Fruit fly (Drosophila melanogaster) whole organism, prepupa: Measurements from ENCODE around the gene Vav.
A peak's percentile ranks its signal among the peaks of the same experiment; 100 is the strongest.

ENCODE experiments used
- Blimp-1 ChIP-seq: fragments of 200-800 bp; sonication (Bioruptor generic); optimal IDR thresholded peaks from 3 replicates; lab custom pipeline; 2017; ENCODE audit warnings: missing biosample characterization, missing genetic modification characterization, mild to moderate bottlenecking, moderate library complexity, missing genetic modification reagents
- CG10669 ChIP-seq: fragments of 200-800 bp; sonication (Bioruptor generic); optimal IDR thresholded peaks from 3 replicates; lab custom pipeline; 2018; ENCODE audit warnings: missing biosample characterization, mild to moderate bottlenecking, missing genetic modification characterization, moderate library complexity
- CG15336 ChIP-seq: fragments of 200-800 bp; sonication (Bioruptor generic); IDR thresholded peaks from 2 replicates; pipeline ENCODE4 v1.3.6; 2022; ENCODE audit warnings: missing biosample characterization, missing genetic modification characterization
- CG1621 ChIP-seq: fragments of 200-800 bp; sonication (Bioruptor generic); optimal IDR thresholded peaks from 3 replicates; lab custom pipeline; 2018; ENCODE audit warnings: missing biosample characterization, mild to moderate bottlenecking, missing genetic modification characterization
- CG16779 ChIP-seq: fragments of 200-800 bp; sonication (Bioruptor generic); optimal IDR thresholded peaks from 3 replicates; lab custom pipeline; 2017; ENCODE audit warnings: missing biosample characterization, mild to moderate bottlenecking, missing genetic modification characterization
- CG3032 ChIP-seq: fragments of 200-800 bp; optimal IDR thresholded peaks from 2 replicates; lab custom pipeline; 2019; ENCODE audit warnings: missing biosample characterization, mild to moderate bottlenecking, missing genetic modification characterization, moderate library complexity
- CG32006 ChIP-seq: fragments of 200-800 bp; sonication (Bioruptor generic); optimal IDR thresholded peaks from 3 replicates; lab custom pipeline; 2017; ENCODE audit warnings: missing biosample characterization, mild to moderate bottlenecking, missing genetic modification characterization
- CG34406 ChIP-seq: fragments of 200-800 bp; sonication (Bioruptor generic); optimal IDR thresholded peaks from 3 replicates; lab custom pipeline; 2016; ENCODE audit warnings: missing biosample characterization, missing genetic modification characterization
- CG3919 ChIP-seq: fragments of 200-800 bp; sonication (Bioruptor generic); optimal IDR thresholded peaks from 3 replicates; lab custom pipeline; 2016; ENCODE audit warnings: missing biosample characterization, missing genetic modification characterization
- CG4318 ChIP-seq: fragments of 200-800 bp; sonication (Bioruptor generic); optimal IDR thresholded peaks from 3 replicates; lab custom pipeline; 2017; ENCODE audit warnings: missing biosample characterization, mild to moderate bottlenecking, missing genetic modification characterization
- CG6163 ChIP-seq: fragments of 200-800 bp; sonication (Bioruptor generic); IDR thresholded peaks from 3 replicates; pipeline ENCODE4 v1.3.6; 2022; ENCODE audit warnings: missing biosample characterization, missing genetic modification characterization
- CG6276 ChIP-seq: fragments of 200-800 bp; sonication (Bioruptor generic); optimal IDR thresholded peaks from 2 replicates; lab custom pipeline; 2017; ENCODE audit warnings: missing biosample characterization, mild to moderate bottlenecking, missing genetic modification characterization
- CG6808 ChIP-seq: fragments of 200-800 bp; sonication (Bioruptor generic); optimal IDR thresholded peaks from 3 replicates; lab custom pipeline; 2017; ENCODE audit warnings: missing biosample characterization, missing genetic modification characterization, mild to moderate bottlenecking, moderate library complexity, missing genetic modification reagents
- CG6854 ChIP-seq: fragments of 200-800 bp; sonication (Bioruptor generic); optimal IDR thresholded peaks from 2 replicates; lab custom pipeline; 2017; ENCODE audit warnings: missing biosample characterization, mild to moderate bottlenecking, missing genetic modification characterization
- CG8632 ChIP-seq: fragments of 200-800 bp; sonication (Bioruptor generic); optimal IDR thresholded peaks from 3 replicates; lab custom pipeline; 2016; ENCODE audit warnings: missing biosample characterization, missing genetic modification characterization
- CG9139 ChIP-seq: fragments of 200-800 bp; sonication (Bioruptor generic); optimal IDR thresholded peaks from 3 replicates; lab custom pipeline; 2017; ENCODE audit warnings: missing biosample characterization, mild to moderate bottlenecking, missing genetic modification characterization
- Eip75B ChIP-seq: fragments of 200-800 bp; sonication (Bioruptor generic); optimal IDR thresholded peaks from 3 replicates; lab custom pipeline; 2016; ENCODE audit warnings: missing biosample characterization, missing genetic modification characterization
- Eip78C ChIP-seq: fragments of 200-800 bp; sonication (Bioruptor generic); peaks from one replicate; lab custom pipeline; 2016; ENCODE audit warnings: missing biosample characterization, missing genetic modification characterization
- Ets21C ChIP-seq: fragments of 200-800 bp; sonication (Bioruptor generic); optimal IDR thresholded peaks from 3 replicates; lab custom pipeline; 2016; ENCODE audit warnings: missing biosample characterization, missing genetic modification characterization
- Ets96B ChIP-seq: fragments of 200-800 bp; optimal IDR thresholded peaks from 2 replicates; lab custom pipeline; 2019; ENCODE audit warnings: missing biosample characterization, mild to moderate bottlenecking, missing genetic modification characterization, moderate library complexity
- Gug ChIP-seq: fragments of 200-800 bp; sonication (Bioruptor generic); IDR thresholded peaks from 2 replicates; pipeline ENCODE4 v1.3.6; 2022; ENCODE audit warnings: missing biosample characterization, missing genetic modification characterization
- Hr39 ChIP-seq: fragments of 200-800 bp; sonication (Bioruptor generic); optimal IDR thresholded peaks from 2 replicates; lab custom pipeline; 2016; ENCODE audit warnings: missing biosample characterization, missing genetic modification characterization
- Lpt ChIP-seq: fragments of 200-800 bp; sonication (Bioruptor generic); optimal IDR thresholded peaks from 3 replicates; lab custom pipeline; 2016; ENCODE audit warnings: missing biosample characterization, missing genetic modification characterization
- OdsH ChIP-seq: fragments of 200-800 bp; sonication (Bioruptor generic); optimal IDR thresholded peaks from 3 replicates; lab custom pipeline; 2016; ENCODE audit warnings: missing biosample characterization, missing genetic modification characterization
- Smox ChIP-seq: fragments of 200-800 bp; sonication (Bioruptor generic); optimal IDR thresholded peaks from 3 replicates; lab custom pipeline; 2016; ENCODE audit warnings: missing biosample characterization, missing genetic modification characterization
- Sox15 ChIP-seq: fragments of 200-800 bp; sonication (Bioruptor generic); optimal IDR thresholded peaks from 3 replicates; lab custom pipeline; 2016; ENCODE audit warnings: missing biosample characterization, missing genetic modification characterization
- achi ChIP-seq: fragments of 200-800 bp; sonication (Bioruptor generic); optimal IDR thresholded peaks from 3 replicates; lab custom pipeline; 2016; ENCODE audit warnings: missing biosample characterization, missing genetic modification characterization
- acj6 ChIP-seq: fragments of 200-800 bp; sonication (Bioruptor generic); optimal IDR thresholded peaks from 3 replicates; lab custom pipeline; 2016; ENCODE audit warnings: missing biosample characterization, missing genetic modification characterization
- dac ChIP-seq: fragments of 200-800 bp; sonication (Bioruptor generic); optimal IDR thresholded peaks from 2 replicates; lab custom pipeline; 2017; ENCODE audit warnings: missing biosample characterization, mild to moderate bottlenecking, missing genetic modification characterization
- esn ChIP-seq: fragments of 200-800 bp; sonication (Bioruptor generic); optimal IDR thresholded peaks from 2 replicates; lab custom pipeline; 2016; ENCODE audit warnings: missing biosample characterization, mild to moderate bottlenecking, missing genetic modification characterization, moderate library complexity
- lz ChIP-seq: fragments of 200-800 bp; sonication (Bioruptor generic); optimal IDR thresholded peaks from 3 replicates; lab custom pipeline; 2016; ENCODE audit warnings: missing biosample characterization, missing genetic modification characterization
- net ChIP-seq: fragments of 200-800 bp; sonication (Bioruptor generic); optimal IDR thresholded peaks from 3 replicates; lab custom pipeline; 2016; ENCODE audit warnings: missing biosample characterization, missing genetic modification characterization
- pdm3 ChIP-seq: fragments of 200-800 bp; sonication (Bioruptor generic); optimal IDR thresholded peaks from 3 replicates; lab custom pipeline; 2016; ENCODE audit warnings: missing biosample characterization, missing genetic modification characterization
- salr ChIP-seq, 2 experiments: fragments of 200-800 bp; sonication (Bioruptor generic); optimal IDR thresholded peaks; 3 replicates each; lab custom pipeline; 2016 to 2018; ENCODE audit warnings: missing biosample characterization in 2 of 2, missing genetic modification characterization in 2 of 2, mild to moderate bottlenecking in 1 of 2
- ss ChIP-seq, 2 experiments: fragments of 200-800 bp; sonication (Bioruptor generic); optimal IDR thresholded peaks; 2 replicates in 1 of 2; 3 replicates in 1 of 2; lab custom pipeline; 2017 to 2018; ENCODE audit warnings: mild to moderate bottlenecking in 2 of 2, missing biosample characterization in 2 of 2, missing genetic modification characterization in 2 of 2, moderate library complexity in 1 of 2
- svp ChIP-seq: fragments of 200-800 bp; sonication (Bioruptor generic); peaks from one replicate; lab custom pipeline; 2016; ENCODE audit warnings: missing biosample characterization, missing genetic modification characterization
- topi ChIP-seq: fragments of 200-800 bp; sonication (Bioruptor generic); optimal IDR thresholded peaks from 3 replicates; lab custom pipeline; 2016; ENCODE audit warnings: missing biosample characterization, missing genetic modification characterization
- vri ChIP-seq: fragments of 200-800 bp; sonication (Bioruptor generic); optimal IDR thresholded peaks from 3 replicates; lab custom pipeline; 2016; ENCODE audit warnings: missing biosample characterization, mild to moderate bottlenecking, missing genetic modification characterization

Vav gene

DNA sequence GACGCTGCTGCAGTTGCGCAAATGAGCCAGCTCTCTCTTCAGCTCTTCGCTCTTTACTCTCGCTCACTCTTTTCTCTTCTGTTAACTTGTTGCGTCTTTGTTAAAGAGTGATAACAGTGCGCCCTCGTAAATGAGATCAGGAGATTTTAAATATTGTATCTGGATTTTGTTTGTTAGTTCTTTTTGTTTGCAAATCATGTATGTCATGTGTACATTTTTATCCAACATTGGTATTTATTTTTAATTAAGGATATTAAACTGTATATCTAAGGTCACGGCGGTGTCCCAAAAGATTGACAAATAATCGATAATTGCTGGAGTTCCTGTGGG is 37.1 kb downstream of the Vav start (continued):
- TF ChIP-seq CG4318 (GFP tag; lab: Kevin White, UChicago) (peak; percentile 16), lz (GFP tag; lab: Kevin White, UChicago) (peak; percentile 63), CG32006 (GFP tag; lab: Kevin White, UChicago) (peak; percentile 23), net (GFP tag; lab: Kevin White, UChicago) (no peak), CG3032 (peak; percentile 43), acj6 (GFP tag; lab: Kevin White, UChicago) (peak; percentile 57), vri (GFP tag; lab: Kevin White, UChicago) (no peak), esn (GFP tag; lab: Kevin White, UChicago) (peak; percentile 52), Sox15 (GFP tag; lab: Kevin White, UChicago) (peak; percentile 29), Lpt (GFP tag; lab: Kevin White, UChicago) (no peak), salr (GFP tag; optimal IDR thresholded peaks at IDR 0.05; lab: Kevin White, UChicago) (no peak), Gug (GFP tag; lab: Robert Waterston, UW) (peak; percentile 21; the same call in 1 of the 2 replicates), OdsH (peak; percentile 39), CG15336 (GFP tag; lab: Robert Waterston, UW) (peak; percentile 71), CG6276 (GFP tag; lab: Kevin White, UChicago) (peak; percentile 17), Blimp-1 (GFP tag; lab: Kevin White, UChicago) (no peak), Hr39 (GFP tag; lab: Kevin White, UChicago) (peak; percentile 57), CG16779 (tag; lab: Kevin White, UChicago) (no peak), pdm3 (GFP tag; lab: Kevin White, UChicago) (peak; percentile 69), Eip75B (GFP tag; lab: Kevin White, UChicago) (peak; percentile 38), dac (GFP tag; lab: Kevin White, UChicago) (no peak), CG6854 (GFP tag; lab: Kevin White, UChicago) (no peak), ss (GFP tag; optimal IDR thresholded peaks at IDR 0.05; lab: Kevin White, UChicago) (peak in 1 of 2 experiments; percentile 37)
- TF ChIP-seq, all 60 proteins: peak for 47

DNA sequence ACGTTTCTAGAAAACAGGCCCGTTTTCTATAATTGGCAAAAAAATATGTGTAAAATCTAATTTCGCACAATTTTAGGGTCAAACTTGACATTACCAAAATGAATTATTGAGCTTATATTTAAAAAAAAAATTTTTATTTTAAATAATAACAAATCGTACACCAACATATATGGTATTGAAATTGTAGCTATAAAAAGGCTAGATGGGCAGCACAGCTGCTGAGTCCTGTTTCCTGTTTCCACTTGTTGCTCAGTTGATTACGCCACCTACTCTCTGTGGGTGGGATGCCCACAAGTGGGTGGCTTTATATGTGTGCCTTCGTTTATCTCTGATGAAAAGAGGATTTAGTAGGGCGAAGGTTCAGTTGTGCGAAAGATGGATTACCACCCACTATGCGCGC is 37.7 kb downstream of the Vav start:
- TF ChIP-seq pdm3 (GFP tag; lab: Kevin White, UChicago) = no peak
- no peak for TF ChIP-seq acj6 (GFP tag; lab: Kevin White, UChicago)
- no peak for TF ChIP-seq CG3919 (GFP tag; lab: Kevin White, UChicago)
- TF ChIP-seq Hr39 (GFP tag; lab: Kevin White, UChicago) = no peak
- no peak for TF ChIP-seq CG6163 (GFP tag; lab: Robert Waterston, UW)
- no peak for TF ChIP-seq CG4318 (GFP tag; lab: Kevin White, UChicago)
- no peak for TF ChIP-seq CG10669 (GFP tag; lab: Kevin White, UChicago)
- no peak for TF ChIP-seq Ets96B (tag; lab: Kevin White, UChicago)
- TF ChIP-seq topi (GFP tag; lab: Kevin White, UChicago) = no peak
- no peak for TF ChIP-seq Smox (GFP tag; lab: Kevin White, UChicago)
- TF ChIP-seq CG6808 (GFP tag; lab: Kevin White, UChicago) = no peak
- TF ChIP-seq Ets21C (GFP tag; lab: Kevin White, UChicago) = no peak
- no peak for TF ChIP-seq CG8632 (GFP tag; lab: Kevin White, UChicago)
- no peak for TF ChIP-seq CG6276 (GFP tag; lab: Kevin White, UChicago)
- TF ChIP-seq dac (GFP tag; lab: Kevin White, UChicago) = no peak
- no peak for TF ChIP-seq CG3032
- no peak for TF ChIP-seq CG34406 (GFP tag; lab: Kevin White, UChicago)
- no peak for TF ChIP-seq CG9139
- TF ChIP-seq CG1621 (tag; lab: Kevin White, UChicago) = no peak
- no peak for TF ChIP-seq achi (GFP tag; lab: Kevin White, UChicago)

DNA sequence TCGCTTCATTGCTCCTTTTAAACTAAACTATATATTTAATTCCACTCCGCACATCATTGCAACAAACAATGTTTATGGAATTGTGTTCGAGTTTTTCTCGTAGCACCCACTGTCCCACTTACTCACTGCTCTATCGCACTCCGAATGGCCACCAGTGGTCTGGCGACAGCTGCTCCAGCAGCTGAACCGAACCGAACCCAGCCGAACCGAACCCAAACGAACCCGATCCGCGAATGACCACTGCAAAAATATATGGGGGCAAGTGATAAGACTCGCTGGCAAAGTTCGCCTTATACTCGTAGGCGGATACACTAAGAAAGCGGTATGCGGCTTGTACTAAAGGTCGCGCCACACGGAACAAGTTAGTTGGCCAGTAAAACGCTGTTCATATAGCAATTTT is 43.6 kb downstream of the Vav start:
- TF ChIP-seq Eip78C (peak; percentile 26), acj6 (GFP tag; lab: Kevin White, UChicago) (no peak), lz (GFP tag; lab: Kevin White, UChicago) (no peak), svp (GFP tag; lab: Kevin White, UChicago) (peak; percentile 86), Blimp-1 (GFP tag; lab: Kevin White, UChicago) (no peak)
- TF ChIP-seq, all 60 proteins: peak for 2
